Worm (Caenorhabditis elegans) whole organism, L4 larva: ENCODE data around the gene srw-86.

Experiments
- Y48G9A.11 ChIP-seq: fragments of 200-800 bp; sonication (Bioruptor generic); IDR thresholded peaks from 2 replicates; pipeline ENCODE4 v1.3.6; 2022; ENCODE audit warnings: missing genetic modification reagents, missing genetic modification characterization, missing compliant biosample characterization
- Y5F2A.4 ChIP-seq: fragments of 200-800 bp; sonication (Bioruptor generic); optimal IDR thresholded peaks from 2 replicates; lab custom pipeline; 2018; ENCODE audit warnings: mild to moderate bottlenecking, missing genetic modification characterization, missing compliant biosample characterization
- aha-1 ChIP-seq: fragments of 150-350 bp; peaks from one replicate; lab custom pipeline; 2014; ENCODE audit warnings: missing biosample characterization, missing genetic modification characterization
- ama-1 ChIP-seq: fragments of 150-350 bp; optimal IDR thresholded peaks from 2 replicates; lab custom pipeline; 2014; ENCODE audit warnings: inconsistent platforms, mixed read lengths
- arid-1 ChIP-seq: fragments of 200-800 bp; sonication (Bioruptor generic); conservative IDR thresholded peaks from 2 replicates; pipeline ENCODE4 v1.3.6; 2022; ENCODE audit warnings: missing genetic modification reagents, missing genetic modification characterization, missing compliant biosample characterization
- ceh-28 ChIP-seq: fragments of 150-350 bp; optimal IDR thresholded peaks from 2 replicates; lab custom pipeline; 2014; ENCODE audit warnings: missing biosample characterization, missing genetic modification reagents, missing genetic modification characterization
- ceh-32 ChIP-seq: sonication (generic microtip); optimal IDR thresholded peaks from 2 replicates; lab custom pipeline; 2016; ENCODE audit warnings: mild to moderate bottlenecking, missing genetic modification characterization, missing compliant biosample characterization; ENCODE audit not compliant: poor library complexity
- ceh-62 ChIP-seq: sonication (generic microtip); optimal IDR thresholded peaks from 2 replicates; lab custom pipeline; 2017; ENCODE audit warnings: missing biosample characterization, missing genetic modification characterization
- daf-16 ChIP-seq, 3 experiments: sonication (generic microtip); optimal IDR thresholded peaks; 2 replicates each; lab custom pipeline; 2016 to 2017; ENCODE audit warnings: missing genetic modification characterization in 3 of 3, missing genetic modification reagents in 3 of 3, mild to moderate bottlenecking in 2 of 3, missing compliant biosample characterization in 2 of 3, missing biosample characterization in 1 of 3, moderate library complexity in 1 of 3
- daf-19 ChIP-seq: fragments of 200-800 bp; sonication (Bioruptor generic); conservative IDR thresholded peaks from 2 replicates; pipeline ENCODE4 v1.3.6; 2022; ENCODE audit warnings: missing genetic modification characterization, missing compliant biosample characterization
- dmd-6 ChIP-seq: fragments of 200-800 bp; sonication (Bioruptor generic); IDR thresholded peaks from 2 replicates; pipeline ENCODE4 v1.3.6; 2022; ENCODE audit warnings: missing genetic modification reagents, missing genetic modification characterization, missing compliant biosample characterization
- dmd-8 ChIP-seq: fragments of 200-800 bp; sonication (Bioruptor generic); IDR thresholded peaks from 2 replicates; pipeline ENCODE4 v1.3.6; 2022; ENCODE audit warnings: missing genetic modification characterization, missing compliant biosample characterization
- dve-1 ChIP-seq: sonication (generic microtip); optimal IDR thresholded peaks from 2 replicates; lab custom pipeline; 2017; ENCODE audit warnings: antibody characterized with exemption, mild to moderate bottlenecking, missing genetic modification characterization, missing compliant biosample characterization; ENCODE audit not compliant: insufficient read depth
- hmg-1.1 ChIP-seq: fragments of 200-800 bp; sonication (Bioruptor generic); IDR thresholded peaks from 2 replicates; pipeline ENCODE4 v1.3.6; 2022; ENCODE audit warnings: missing genetic modification reagents, missing genetic modification characterization, missing compliant biosample characterization
- jun-1 ChIP-seq: fragments of 150-350 bp; optimal IDR thresholded peaks from 2 replicates; lab custom pipeline; 2014; ENCODE audit warnings: missing biosample characterization, missing genetic modification reagents, missing genetic modification characterization
- lin-1 ChIP-seq: fragments of 200-800 bp; sonication (Bioruptor generic); IDR thresholded peaks from 2 replicates; pipeline ENCODE4 v1.3.6; 2022; ENCODE audit warnings: missing genetic modification reagents, missing genetic modification characterization, missing compliant biosample characterization
- lin-15B ChIP-seq: fragments of 150-350 bp; sonication (generic microtip); optimal IDR thresholded peaks from 3 replicates; lab custom pipeline; 2014; ENCODE audit warnings: missing biosample characterization, missing genetic modification characterization
- mdl-1 ChIP-seq, 2 experiments: fragments of 150-350 bp in 1 of 2; sonication (generic microtip) in 1 of 2; optimal IDR thresholded peaks; 2 replicates each; lab custom pipeline; 2014 to 2017; ENCODE audit warnings: missing biosample characterization in 2 of 2, missing genetic modification characterization in 2 of 2
- mep-1 ChIP-seq: fragments of 150-350 bp; sonication (generic microtip); optimal IDR thresholded peaks from 3 replicates; lab custom pipeline; 2014; ENCODE audit warnings: missing biosample characterization, missing genetic modification characterization
- mes-2 ChIP-seq: sonication (generic microtip); optimal IDR thresholded peaks from 2 replicates; lab custom pipeline; 2016; ENCODE audit warnings: missing genotype, mild to moderate bottlenecking, missing genetic modification characterization, missing compliant biosample characterization; ENCODE audit not compliant: poor library complexity, severe bottlenecking
- nhr-10 ChIP-seq: fragments of 150-350 bp; optimal IDR thresholded peaks from 2 replicates; lab custom pipeline; 2014; ENCODE audit warnings: missing biosample characterization, missing genetic modification characterization
- nhr-102 ChIP-seq: sonication (generic microtip); optimal IDR thresholded peaks from 2 replicates; lab custom pipeline; 2016; ENCODE audit warnings: mild to moderate bottlenecking, missing genetic modification characterization, moderate library complexity, missing compliant biosample characterization
- nhr-11 ChIP-seq: fragments of 150-350 bp; optimal IDR thresholded peaks from 2 replicates; lab custom pipeline; 2014; ENCODE audit warnings: missing biosample characterization, missing genetic modification characterization
- nhr-28 ChIP-seq: fragments of 150-350 bp; optimal IDR thresholded peaks from 2 replicates; lab custom pipeline; 2014; ENCODE audit warnings: missing biosample characterization, missing genetic modification characterization
- nhr-76 ChIP-seq: fragments of 150-350 bp; optimal IDR thresholded peaks from 2 replicates; lab custom pipeline; 2014; ENCODE audit warnings: missing biosample characterization, missing genetic modification characterization
- nhr-77 ChIP-seq: fragments of 150-350 bp; optimal IDR thresholded peaks from 2 replicates; lab custom pipeline; 2014; ENCODE audit warnings: missing biosample characterization, missing genetic modification characterization
- php-3 ChIP-seq: fragments of 200-800 bp; sonication (Bioruptor generic); IDR thresholded peaks from 2 replicates; pipeline ENCODE4 v1.3.6; 2022; ENCODE audit warnings: missing genetic modification reagents, missing genetic modification characterization, missing compliant biosample characterization
- pqm-1 ChIP-seq: sonication (generic microtip); optimal IDR thresholded peaks from 2 replicates; lab custom pipeline; 2017; ENCODE audit warnings: missing biosample characterization, missing genetic modification characterization
- spr-1 ChIP-seq: sonication (generic microtip); optimal IDR thresholded peaks from 2 replicates; lab custom pipeline; 2016; ENCODE audit warnings: mild to moderate bottlenecking, missing genetic modification characterization, missing compliant biosample characterization
- tag-97 ChIP-seq: fragments of 200-800 bp; sonication (Bioruptor generic); IDR thresholded peaks from 2 replicates; pipeline ENCODE4 v1.3.6; 2022; ENCODE audit warnings: missing genetic modification characterization, missing compliant biosample characterization
- unc-39 ChIP-seq: sonication (generic microtip); optimal IDR thresholded peaks from 2 replicates; lab custom pipeline; 2017; ENCODE audit warnings: missing biosample characterization, missing genetic modification characterization
- zip-11 ChIP-seq: fragments of 200-800 bp; sonication (Bioruptor generic); IDR thresholded peaks from 2 replicates; pipeline ENCODE4 v1.3.6; 2022; ENCODE audit warnings: missing genetic modification characterization, missing compliant biosample characterization
- zip-2 ChIP-seq: fragments of 150-350 bp; optimal IDR thresholded peaks from 2 replicates; lab custom pipeline; 2014; ENCODE audit warnings: missing biosample characterization, missing genetic modification characterization

srw-86 gene

DNA sequence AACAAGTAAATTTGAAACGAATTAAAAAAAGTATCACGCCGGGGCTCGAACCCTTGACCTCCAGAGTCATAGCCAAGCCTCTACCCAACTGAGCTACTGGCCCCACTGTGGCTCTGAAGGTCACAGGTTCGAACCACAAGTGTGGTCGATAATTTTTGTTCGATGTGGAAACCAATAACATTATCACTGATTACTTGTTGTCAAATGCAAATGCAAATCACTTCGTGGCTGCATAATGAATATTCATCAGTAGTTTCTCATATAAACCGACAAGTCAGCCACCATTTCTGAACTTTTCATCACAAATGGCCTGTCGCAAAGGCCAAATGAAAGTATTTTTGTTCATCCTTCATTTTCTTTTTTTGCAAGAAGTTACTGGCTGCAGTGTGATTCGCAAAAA is 5.8 kb downstream of the srw-86 start, which contains the start of gene C25F9.8:
TSS of gene C25F9.8 (plus strand) at position 301 of the 400 bp plus-strand sequence.
- no peak for TF ChIP-seq php-3 (GFP tag; lab: Robert Waterston, UW)
- TF ChIP-seq, all 104 proteins: peak for 0

- no peak for TF ChIP-seq nhr-76 (tag; lab: Kevin White, UChicago)
- TF ChIP-seq hmg-1.1: peak; percentile 22; the same call in 1 of the 2 replicates
- TF ChIP-seq mdl-1 (tag; optimal IDR thresholded peaks at IDR 0.05; lab: Kevin White, UChicago): peak in 1 of 2 experiments; percentile 26
- TF ChIP-seq, all 104 proteins: peak for 2
Measured at ce11 chrV:19391242-19391641, 9.3 kb downstream of the srw-86 start.

DNA sequence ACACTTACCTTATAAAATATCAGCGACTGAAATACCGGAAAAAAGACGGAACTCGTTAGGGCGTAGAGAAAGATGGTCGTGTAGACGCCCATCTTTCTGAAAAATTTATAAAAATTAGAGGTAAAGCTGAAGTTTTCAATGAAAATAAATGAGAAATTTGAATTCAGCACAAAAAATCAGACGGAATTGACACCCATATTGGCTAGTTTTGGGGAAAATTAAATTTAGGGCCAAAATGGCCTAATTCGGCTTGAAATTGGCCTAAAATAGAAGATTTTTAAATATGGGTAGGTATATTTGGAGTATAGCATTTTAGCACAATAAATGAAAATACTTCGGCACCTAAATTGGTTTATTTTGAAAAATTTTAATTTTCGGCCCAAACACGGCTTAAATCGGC is 10.5 kb downstream of the srw-86 start, which contains the start of gene slcr-46.2:
TSS of gene slcr-46.2 (minus strand) at position 101 of the 400 bp plus-strand sequence.
- TF ChIP-seq ama-1 (lab: Kevin White, UChicago) (no peak), ceh-28 (no peak), daf-19 (GFP tag; lab: Robert Waterston, UW) (no peak), Y48G9A.11 (GFP tag; lab: Robert Waterston, UW) (no peak), lin-15B (tag; lab: Kevin White, UChicago) (no peak), tag-97 (GFP tag; lab: Robert Waterston, UW) (no peak), arid-1 (no peak), ceh-32 (tag; lab: Kevin White, UChicago) (no peak), spr-1 (tag; lab: Kevin White, UChicago) (no peak), nhr-10 (tag; lab: Kevin White, UChicago) (no peak)

DNA sequence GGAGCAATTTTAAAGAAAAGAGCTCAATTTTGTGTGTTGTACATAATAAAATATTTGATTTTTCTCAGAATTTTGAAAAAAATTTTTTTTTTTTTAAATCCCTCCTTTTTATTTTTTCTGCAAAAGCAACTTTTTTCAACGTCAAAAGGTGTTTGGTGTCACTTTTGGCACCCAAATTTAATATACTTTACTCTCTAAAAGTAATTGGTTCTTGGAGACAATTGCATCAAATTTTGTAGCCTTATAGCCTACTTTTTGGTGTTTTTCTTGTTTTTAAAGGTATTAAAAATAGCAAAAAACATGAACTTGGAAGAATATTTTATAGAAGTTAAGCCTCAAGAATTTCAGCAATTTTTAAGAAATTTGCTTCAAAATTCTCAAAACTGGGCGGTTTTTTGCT is 19.6 kb downstream of the srw-86 start, which contains the start of gene srw-84:
TSS of gene srw-84 (plus strand) at position 301 of the 400 bp plus-strand sequence.
- TF ChIP-seq nhr-102 (no peak), spr-1 (tag; lab: Kevin White, UChicago) (no peak), jun-1 (no peak), dmd-8 (GFP tag; lab: Robert Waterston, UW) (no peak), ceh-32 (tag; lab: Kevin White, UChicago) (no peak), lin-1 (no peak), dmd-6 (GFP tag; lab: Robert Waterston, UW) (no peak), Y5F2A.4 (GFP tag; lab: Kevin White, UChicago) (no peak), mes-2 (no peak), aha-1 (tag; lab: Kevin White, UChicago) (no peak), tag-97 (GFP tag; lab: Robert Waterston, UW) (no peak), unc-39 (tag; lab: Kevin White, UChicago) (no peak), ceh-62 (tag; lab: Kevin White, UChicago) (no peak), zip-2 (tag; lab: Kevin White, UChicago) (no peak), nhr-28 (tag; lab: Kevin White, UChicago) (no peak), nhr-11 (tag; lab: Kevin White, UChicago) (no peak)
- TF ChIP-seq, all 104 proteins: peak for 0

DNA sequence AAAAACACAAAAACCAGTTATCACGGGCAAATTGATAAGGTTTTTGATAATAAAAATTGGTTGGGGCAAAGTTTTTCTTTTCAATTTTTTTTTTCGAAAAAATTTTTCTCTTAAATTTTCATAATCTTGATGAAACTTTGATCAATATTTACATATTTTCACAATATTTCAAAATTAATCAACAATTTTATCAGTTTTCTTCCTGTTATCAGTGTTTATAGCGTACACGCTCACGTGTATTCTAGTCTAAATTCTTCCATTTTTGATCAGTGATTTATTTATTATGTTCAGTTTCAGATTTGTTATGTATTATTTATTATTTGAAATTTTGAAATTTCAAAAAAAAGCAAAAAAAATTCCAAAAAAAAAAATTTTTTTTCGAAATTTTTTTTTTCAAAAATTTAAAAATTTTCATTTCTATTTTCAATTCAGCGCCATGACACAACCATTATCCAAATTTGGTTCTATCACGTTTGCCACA is 23.5 kb downstream of the srw-86 start, which contains the start of gene nceh-1:
TSS of gene nceh-1 (plus strand) at position 431 of the 481 bp plus-strand sequence.
- TF ChIP-seq dve-1 (tag; lab: Kevin White, UChicago) (peak; percentile 68), ceh-32 (tag; lab: Kevin White, UChicago) (no peak), zip-11 (GFP tag; lab: Robert Waterston, UW) (no peak), daf-16 (GFP tag; optimal IDR thresholded peaks at IDR 0.05; lab: Kevin White, UChicago) (no peak), daf-16 (tag; optimal IDR thresholded peaks at IDR 0.05; lab: Kevin White, UChicago) (peak; percentile 99), zip-2 (tag; lab: Kevin White, UChicago) (no peak), nhr-28 (tag; lab: Kevin White, UChicago) (peak; percentile 47), mep-1 (tag; lab: Kevin White, UChicago) (peak; percentile 25), pqm-1 (tag; lab: Kevin White, UChicago) (peak; percentile 28), nhr-77 (tag; lab: Kevin White, UChicago) (peak; percentile 30)
